Fruit fly (Drosophila melanogaster) whole organism, embryonic: Measurements from ENCODE around the gene NK7.1.
A peak's percentile ranks its signal among the peaks of the same experiment; 100 is the strongest.

Experiments used
- Awh ChIP-seq: fragments of 200-800 bp; sonication (Bioruptor generic); IDR thresholded peaks from 2 replicates; pipeline ENCODE4, ENCODE4 v1.3.6; 2022; ENCODE audit warnings: missing biosample characterization, missing genetic modification characterization
- CG1024 ChIP-seq: fragments of 200-800 bp; sonication (Bioruptor generic); IDR thresholded peaks from 2 replicates; pipeline ENCODE4 v1.3.6; 2022; ENCODE audit warnings: missing biosample characterization, missing genetic modification characterization
- CG10267 ChIP-seq: fragments of 200-800 bp; sonication (Bioruptor generic); optimal IDR thresholded peaks from 2 replicates; lab custom pipeline; 2018; ENCODE audit warnings: missing biosample characterization, mild to moderate bottlenecking, missing genetic modification characterization, moderate library complexity
- CG10431 ChIP-seq: fragments of 200-800 bp; sonication (Bioruptor generic); optimal IDR thresholded peaks from 3 replicates; lab custom pipeline; 2018; ENCODE audit warnings: missing biosample characterization, mild to moderate bottlenecking, missing genetic modification characterization
- CG12104 ChIP-seq: fragments of 200-800 bp; sonication (Bioruptor generic); optimal IDR thresholded peaks from 3 replicates; lab custom pipeline; 2016; ENCODE audit warnings: missing biosample characterization, missing genetic modification characterization
- CG12299 ChIP-seq: fragments of 200-800 bp; sonication (Bioruptor generic); optimal IDR thresholded peaks from 2 replicates; lab custom pipeline; 2018; ENCODE audit warnings: missing biosample characterization, mild to moderate bottlenecking, missing genetic modification characterization
- CG12391 ChIP-seq: fragments of 200-800 bp; sonication (Bioruptor generic); optimal IDR thresholded peaks from 3 replicates; lab custom pipeline; 2018; ENCODE audit warnings: missing biosample characterization, mild to moderate bottlenecking, missing genetic modification characterization, moderate library complexity
- CG13123 ChIP-seq: fragments of 200-800 bp; sonication (Bioruptor generic); optimal IDR thresholded peaks from 2 replicates; lab custom pipeline; 2016; ENCODE audit warnings: missing biosample characterization, missing genetic modification characterization
- CG14050 ChIP-seq: fragments of 200-800 bp; sonication (Bioruptor generic); IDR thresholded peaks from 3 replicates; pipeline ENCODE4 v1.3.6; 2022; ENCODE audit warnings: missing biosample characterization, missing genetic modification characterization
- CG14667 ChIP-seq: fragments of 200-800 bp; sonication (Bioruptor generic); IDR thresholded peaks from 2 replicates; pipeline ENCODE4 v1.3.6; 2022; ENCODE audit warnings: missing biosample characterization, missing genetic modification characterization
- CG15269 ChIP-seq: fragments of 200-800 bp; sonication (Bioruptor generic); optimal IDR thresholded peaks from 2 replicates; lab custom pipeline; 2018; ENCODE audit warnings: missing biosample characterization, mild to moderate bottlenecking, missing genetic modification characterization, moderate library complexity
- CG2678 ChIP-seq: fragments of 200-800 bp; sonication (Bioruptor generic); optimal IDR thresholded peaks from 3 replicates; lab custom pipeline; 2019; ENCODE audit warnings: missing biosample characterization, mild to moderate bottlenecking, missing genetic modification characterization, moderate library complexity
- CG30403 ChIP-seq: fragments of 200-800 bp; sonication (Bioruptor generic); optimal IDR thresholded peaks from 3 replicates; lab custom pipeline; 2016; ENCODE audit warnings: missing biosample characterization, missing genetic modification characterization
- CG7928 ChIP-seq: fragments of 200-800 bp; sonication (Bioruptor generic); optimal IDR thresholded peaks from 2 replicates; lab custom pipeline; 2017; ENCODE audit warnings: missing biosample characterization, mild to moderate bottlenecking, missing genetic modification characterization
- CG8290 ChIP-seq, 3 experiments: fragments of 200-800 bp; sonication (Bioruptor generic); optimal IDR thresholded peaks; 2 replicates each; lab custom pipeline; 2016 to 2019; ENCODE audit warnings: missing biosample characterization in 3 of 3, missing genetic modification characterization in 3 of 3, mild to moderate bottlenecking in 2 of 3, moderate library complexity in 1 of 3
- CG8388 ChIP-seq: fragments of 200-800 bp; sonication (Bioruptor generic); optimal IDR thresholded peaks from 2 replicates; lab custom pipeline; 2019; ENCODE audit warnings: missing biosample characterization, mild to moderate bottlenecking, missing genetic modification characterization, moderate library complexity
- CG8944 ChIP-seq: fragments of 200-800 bp; sonication (Bioruptor generic); optimal IDR thresholded peaks from 3 replicates; lab custom pipeline; 2016; ENCODE audit warnings: missing biosample characterization, missing genetic modification characterization
- CG9215 ChIP-seq: fragments of 200-800 bp; sonication (Bioruptor generic); IDR thresholded peaks from 2 replicates; pipeline ENCODE4 v1.3.6; 2022; ENCODE audit warnings: missing biosample characterization, missing genetic modification characterization
- Chrac-16 ChIP-seq: fragments of 200-800 bp; sonication (Bioruptor generic); optimal IDR thresholded peaks from 3 replicates; lab custom pipeline; 2016; ENCODE audit warnings: missing biosample characterization, missing genetic modification characterization
- Eip74EF ChIP-seq, 2 experiments: fragments of 200-800 bp in 1 of 2; fragments of >200 bp in 1 of 2; sonication (Bioruptor generic) in 1 of 2; optimal IDR thresholded peaks; 2 replicates each; lab custom pipeline; 2017 to 2019; ENCODE audit warnings: missing biosample characterization in 2 of 2, missing genetic modification characterization in 2 of 2, mild to moderate bottlenecking in 1 of 2, moderate library complexity in 1 of 2
- Ets65A ChIP-seq: fragments of 200-800 bp; sonication (Bioruptor generic); peaks from one replicate; lab custom pipeline; 2016; ENCODE audit warnings: missing biosample characterization, missing genetic modification characterization
- Fer1 ChIP-seq: fragments of 200-800 bp; sonication (Bioruptor generic); optimal IDR thresholded peaks from 2 replicates; lab custom pipeline; 2017; ENCODE audit warnings: missing biosample characterization, mild to moderate bottlenecking, missing genetic modification characterization
- Hmr ChIP-seq: fragments of 200-800 bp; sonication (Bioruptor generic); optimal IDR thresholded peaks from 3 replicates; lab custom pipeline; 2017; ENCODE audit warnings: mild to moderate bottlenecking, missing biosample characterization, missing genetic modification reagents, missing genetic modification characterization
- Lhr ChIP-seq: fragments of 200-800 bp; sonication (Bioruptor generic); optimal IDR thresholded peaks from 3 replicates; lab custom pipeline; 2017; ENCODE audit warnings: mild to moderate bottlenecking, missing biosample characterization, missing genetic modification reagents, missing genetic modification characterization
- Meics ChIP-seq: fragments of 200-800 bp; sonication (Bioruptor generic); optimal IDR thresholded peaks from 2 replicates; lab custom pipeline; 2017; ENCODE audit warnings: missing biosample characterization, mild to moderate bottlenecking, missing genetic modification characterization
- Nf-YB ChIP-seq: fragments of 200-800 bp; sonication (Bioruptor generic); optimal IDR thresholded peaks from 3 replicates; lab custom pipeline; 2019; ENCODE audit warnings: missing biosample characterization, mild to moderate bottlenecking, missing genetic modification characterization, moderate library complexity
- Oli ChIP-seq: fragments of 200-800 bp; sonication (Bioruptor generic); optimal IDR thresholded peaks from 2 replicates; lab custom pipeline; 2018; ENCODE audit warnings: missing biosample characterization, mild to moderate bottlenecking, missing genetic modification characterization, moderate library complexity
- Pdp1 ChIP-seq, 2 experiments: fragments of 200-800 bp; sonication (Bioruptor generic); optimal IDR thresholded peaks; 3 replicates each; lab custom pipeline; 2016; ENCODE audit warnings: missing biosample characterization in 2 of 2, missing genetic modification characterization in 2 of 2, mild to moderate bottlenecking in 1 of 2, moderate library complexity in 1 of 2
- Sox102F ChIP-seq: fragments of 200-800 bp; sonication (Bioruptor generic); optimal IDR thresholded peaks from 2 replicates; lab custom pipeline; 2018; ENCODE audit warnings: missing biosample characterization, mild to moderate bottlenecking, missing genetic modification characterization, moderate library complexity
- Ssrp ChIP-seq: fragments of 200-800 bp; sonication (Bioruptor generic); optimal IDR thresholded peaks from 2 replicates; lab custom pipeline; 2018; ENCODE audit warnings: missing biosample characterization, mild to moderate bottlenecking, missing genetic modification characterization, moderate library complexity
- ato ChIP-seq: fragments of 200-800 bp; sonication (Bioruptor generic); IDR thresholded peaks from 2 replicates; pipeline ENCODE4 v1.3.6; 2022; ENCODE audit warnings: missing biosample characterization, missing genetic modification characterization; ENCODE audit not compliant: partially characterized antibody
- bsh ChIP-seq, 2 experiments: fragments of 200-800 bp; sonication (Bioruptor generic); optimal IDR thresholded peaks; 2 replicates each; lab custom pipeline; 2017 to 2018; ENCODE audit warnings: mild to moderate bottlenecking in 2 of 2, missing biosample characterization in 2 of 2, missing genetic modification characterization in 2 of 2, moderate library complexity in 1 of 2
- cato ChIP-seq: fragments of 200-800 bp; sonication (Bioruptor generic); optimal IDR thresholded peaks from 2 replicates; lab custom pipeline; 2016; ENCODE audit warnings: missing biosample characterization, missing genetic modification characterization, borderline replicate concordance
- disco-r ChIP-seq: fragments of 200-800 bp; sonication (Bioruptor generic); optimal IDR thresholded peaks from 2 replicates; lab custom pipeline; 2016; ENCODE audit warnings: missing biosample characterization, missing genetic modification characterization
- dpn ChIP-seq, 2 experiments: fragments of 200-800 bp; sonication (Bioruptor generic); optimal IDR thresholded peaks; 3 replicates each; lab custom pipeline; 2016; ENCODE audit warnings: missing biosample characterization in 2 of 2, missing genetic modification characterization in 2 of 2
- eve ChIP-seq, 2 experiments: fragments of >200 bp; optimal IDR thresholded peaks; 2 replicates each; lab custom pipeline; 2017; ENCODE audit warnings: missing biosample characterization in 2 of 2, missing genetic modification characterization in 2 of 2
- ham ChIP-seq: fragments of 200-800 bp; sonication (Bioruptor generic); IDR thresholded peaks from 2 replicates; pipeline ENCODE4 v1.3.6; 2022; ENCODE audit warnings: missing biosample characterization, missing genetic modification characterization
- nmo ChIP-seq: fragments of 200-800 bp; sonication (Bioruptor generic); optimal IDR thresholded peaks from 2 replicates; lab custom pipeline; 2018; ENCODE audit warnings: missing biosample characterization, mild to moderate bottlenecking, missing genetic modification characterization, moderate library complexity
- odd ChIP-seq: fragments of 200-800 bp; sonication (Bioruptor generic); optimal IDR thresholded peaks from 2 replicates; lab custom pipeline; 2017; ENCODE audit warnings: missing biosample characterization, mild to moderate bottlenecking, missing genetic modification characterization
- onecut ChIP-seq: fragments of 200-800 bp; sonication (Bioruptor generic); IDR thresholded peaks from 2 replicates; pipeline ENCODE4 v1.3.6; 2022; ENCODE audit warnings: missing biosample characterization, missing genetic modification characterization
- otp ChIP-seq: fragments of 200-800 bp; sonication (Bioruptor generic); IDR thresholded peaks from 3 replicates; pipeline ENCODE4, ENCODE4 v1.3.6; 2022; ENCODE audit warnings: missing biosample characterization, missing genetic modification characterization
- pan ChIP-seq, 4 experiments: fragments of >200 bp in 3 of 4; fragments of 200-800 bp in 1 of 4; sonication (Bioruptor generic) in 1 of 4; optimal IDR thresholded peaks in 3 of 4; IDR thresholded peaks in 1 of 4; 2 replicates each; pipeline versions ENCODE4 v1.3.6 to Lab custom; 2017 to 2022; ENCODE audit warnings: missing biosample characterization in 2 of 4, missing genetic modification characterization in 2 of 4, mixed read lengths in 1 of 4
- ro ChIP-seq: fragments of 200-800 bp; sonication (Bioruptor generic); IDR thresholded peaks from 2 replicates; pipeline ENCODE4 v1.3.6; 2022; ENCODE audit warnings: missing biosample characterization, missing genetic modification characterization
- sob ChIP-seq: fragments of 200-800 bp; sonication (Bioruptor generic); IDR thresholded peaks from 2 replicates; pipeline ENCODE4 v1.3.6; 2022; ENCODE audit warnings: missing biosample characterization, missing genetic modification characterization
- sr ChIP-seq: fragments of 200-800 bp; sonication (Bioruptor generic); IDR thresholded peaks from 3 replicates; pipeline ENCODE4 v1.3.6; 2022; ENCODE audit warnings: missing biosample characterization, missing genetic modification characterization
- unc-4 ChIP-seq: fragments of 200-800 bp; sonication (Bioruptor generic); IDR thresholded peaks from 2 replicates; pipeline ENCODE4 v1.3.6; 2022; ENCODE audit warnings: missing biosample characterization, missing genetic modification characterization; ENCODE audit not compliant: partially characterized antibody
- unpg ChIP-seq: fragments of 200-800 bp; sonication (Bioruptor generic); optimal IDR thresholded peaks from 3 replicates; lab custom pipeline; 2018; ENCODE audit warnings: missing biosample characterization, mild to moderate bottlenecking, missing genetic modification characterization, moderate library complexity

The NK7.1 gene

dm6 chr3R:14289958-14290835 lies 82.6 kb downstream of the NK7.1 start (continued):
- TF ChIP-seq Sox102F (GFP tag; lab: Kevin White, UChicago) (peak; percentile 40), bsh (GFP tag; optimal IDR thresholded peaks at IDR 0.05; lab: Kevin White, UChicago) (peak in 1 of 2 experiments; percentile 6), otp (no peak), CG8290 (GFP tag; optimal IDR thresholded peaks at IDR 0.05; lab: Kevin White, UChicago) (no peak), CG8290 (tag; optimal IDR thresholded peaks at IDR 0.05; lab: Kevin White, UChicago) (peak in 1 of 2 experiments; percentile 15), sob (GFP tag; lab: Robert Waterston, UW) (no peak), dpn (GFP tag; optimal IDR thresholded peaks at IDR 0.05; lab: Kevin White, UChicago) (peak in 1 of 2 experiments; percentile 8), Fer1 (GFP tag; lab: Kevin White, UChicago) (peak; percentile 61), CG13123 (no peak), Ssrp (no peak), CG15269 (peak; percentile 21), CG14667 (GFP tag; lab: Robert Waterston, UW) (no peak), CG12104 (GFP tag; lab: Kevin White, UChicago) (no peak), Awh (GFP tag; lab: Robert Waterston, UW) (no peak), Chrac-16 (GFP tag; lab: Kevin White, UChicago) (no peak), ham (GFP tag; lab: Robert Waterston, UW) (no peak), CG7928 (GFP tag; lab: Kevin White, UChicago) (no peak), eve (GFP tag; optimal IDR thresholded peaks at IDR 0.05; lab: Kevin White, UChicago) (peak in 1 of 2 experiments; percentile 15), Eip74EF (GFP tag; optimal IDR thresholded peaks at IDR 0.05; lab: Kevin White, UChicago) (peak in 1 of 2 experiments; percentile 57), nmo (peak; percentile 22), unc-4 (GFP tag; lab: Robert Waterston, UW) (no peak), CG8388 (GFP tag; lab: Kevin White, UChicago) (no peak), onecut (no peak), Nf-YB (GFP tag; lab: Kevin White, UChicago) (no peak), CG10267 (tag; lab: Kevin White, UChicago) (no peak), pan (optimal IDR thresholded peaks at IDR 0.05; lab: Kevin White, UChicago) (no peak), pan (GFP tag; optimal IDR thresholded peaks at IDR 0.05 in 1 of 2, IDR thresholded peaks at IDR 0.05 in 1 of 2) (no peak), disco-r (GFP tag; lab: Kevin White, UChicago) (no peak), Pdp1 (GFP tag; optimal IDR thresholded peaks at IDR 0.05; lab: Kevin White, UChicago) (peak in 1 of 2 experiments; percentile 43), sr (peak; percentile 98), CG10431 (no peak), CG12299 (no peak), CG8944 (GFP tag; lab: Kevin White, UChicago) (no peak), CG9215 (no peak), CG14050 (GFP tag; lab: Robert Waterston, UW) (no peak), Meics (GFP tag; lab: Kevin White, UChicago) (peak; percentile 25), CG30403 (GFP tag; lab: Kevin White, UChicago) (peak; percentile 23), CG12391 (peak; percentile 23), ro (GFP tag; lab: Robert Waterston, UW) (no peak), Lhr (GFP tag; lab: Kevin White, UChicago) (no peak), Ets65A (GFP tag; lab: Kevin White, UChicago) (no peak), cato (no peak), Hmr (GFP tag; lab: Kevin White, UChicago) (peak; percentile 37), unpg (GFP tag; lab: Kevin White, UChicago) (peak; percentile 3), CG2678 (tag; lab: Kevin White, UChicago) (peak; percentile 59), CG1024 (GFP tag; lab: Robert Waterston, UW) (no peak), Oli (tag; lab: Kevin White, UChicago) (peak; percentile 8), ato (GFP tag; lab: Robert Waterston, UW) (no peak), odd (GFP tag; lab: Kevin White, UChicago) (peak; percentile 4)
